Fruit fly (Drosophila melanogaster) whole organism, embryonic: ENCODE results near the gene His3.3B.

ENCODE experiments used
- Atf6 ChIP-seq: fragments of 200-800 bp; sonication (Bioruptor generic); IDR thresholded peaks from 2 replicates; pipeline ENCODE4 v1.3.6; 2022; ENCODE audit warnings: missing biosample characterization, missing genetic modification characterization
- CG11093 ChIP-seq: fragments of 200-800 bp; sonication (Bioruptor generic); IDR thresholded peaks from 3 replicates; pipeline ENCODE4 v1.3.6; 2022; ENCODE audit warnings: missing biosample characterization, missing genetic modification characterization
- CG11696 ChIP-seq: fragments of 200-800 bp; sonication (Bioruptor generic); IDR thresholded peaks from 2 replicates; pipeline ENCODE4 v1.3.6; 2022; ENCODE audit warnings: missing biosample characterization, missing genetic modification characterization
- CG12236 ChIP-seq: fragments of 200-800 bp; sonication (Bioruptor generic); optimal IDR thresholded peaks from 2 replicates; lab custom pipeline; 2016; ENCODE audit warnings: missing biosample characterization, missing genetic modification characterization
- CG12391 ChIP-seq: fragments of 200-800 bp; sonication (Bioruptor generic); optimal IDR thresholded peaks from 3 replicates; lab custom pipeline; 2018; ENCODE audit warnings: missing biosample characterization, mild to moderate bottlenecking, missing genetic modification characterization, moderate library complexity
- CG13123 ChIP-seq: fragments of 200-800 bp; sonication (Bioruptor generic); optimal IDR thresholded peaks from 2 replicates; lab custom pipeline; 2016; ENCODE audit warnings: missing biosample characterization, missing genetic modification characterization
- CG13894 ChIP-seq: fragments of 200-800 bp; sonication (Bioruptor generic); optimal IDR thresholded peaks from 3 replicates; lab custom pipeline; 2018; ENCODE audit warnings: missing biosample characterization, mild to moderate bottlenecking, missing genetic modification characterization, moderate library complexity
- CG14667 ChIP-seq: fragments of 200-800 bp; sonication (Bioruptor generic); IDR thresholded peaks from 2 replicates; pipeline ENCODE4 v1.3.6; 2022; ENCODE audit warnings: missing biosample characterization, missing genetic modification characterization
- CG1529 ChIP-seq: fragments of 200-800 bp; sonication (Bioruptor generic); optimal IDR thresholded peaks from 3 replicates; lab custom pipeline; 2018; ENCODE audit warnings: missing biosample characterization, missing genetic modification characterization
- CG15601 ChIP-seq: fragments of 200-800 bp; sonication (Bioruptor generic); optimal IDR thresholded peaks from 3 replicates; lab custom pipeline; 2019; ENCODE audit warnings: missing biosample characterization, mild to moderate bottlenecking, missing genetic modification characterization, moderate library complexity
- CG16779 ChIP-seq: fragments of 200-800 bp; sonication (Bioruptor generic); IDR thresholded peaks from 2 replicates; pipeline ENCODE4 v1.3.6; 2022; ENCODE audit warnings: missing biosample characterization, missing genetic modification characterization
- CG17385 ChIP-seq: fragments of 200-800 bp; sonication (Bioruptor generic); optimal IDR thresholded peaks from 3 replicates; lab custom pipeline; 2018; ENCODE audit warnings: missing biosample characterization, mild to moderate bottlenecking, missing genetic modification characterization
- CG17612 ChIP-seq: fragments of 200-800 bp; sonication (Bioruptor generic); IDR thresholded peaks from 2 replicates; pipeline ENCODE4 v1.3.6; 2022; ENCODE audit warnings: missing biosample characterization, missing genetic modification characterization
- CG17912 ChIP-seq: fragments of 200-800 bp; sonication (Bioruptor generic); optimal IDR thresholded peaks from 2 replicates; lab custom pipeline; 2018; ENCODE audit warnings: missing biosample characterization, mild to moderate bottlenecking, missing genetic modification characterization
- CG18764 ChIP-seq: fragments of 200-800 bp; sonication (Bioruptor generic); optimal IDR thresholded peaks from 3 replicates; lab custom pipeline; 2016; ENCODE audit warnings: missing biosample characterization, missing genetic modification characterization
- CG2129 ChIP-seq: fragments of 200-800 bp; sonication (Bioruptor generic); IDR thresholded peaks from 2 replicates; pipeline ENCODE4 v1.3.6; 2022; ENCODE audit warnings: missing biosample characterization, missing genetic modification characterization; ENCODE audit not compliant: partially characterized antibody
- CG3065 ChIP-seq: fragments of 200-800 bp; sonication (Bioruptor generic); optimal IDR thresholded peaks from 2 replicates; lab custom pipeline; 2016; ENCODE audit warnings: missing biosample characterization, missing genetic modification characterization
- CG32532 ChIP-seq: fragments of 200-800 bp; sonication (Bioruptor generic); IDR thresholded peaks from 2 replicates; pipeline ENCODE4 v1.3.6; 2022; ENCODE audit warnings: missing biosample characterization, missing genetic modification characterization
- CG3847 ChIP-seq: fragments of 200-800 bp; sonication (Bioruptor generic); IDR thresholded peaks from 2 replicates; pipeline ENCODE4 v1.3.6; 2022; ENCODE audit warnings: missing biosample characterization, missing genetic modification characterization
- CG4328 ChIP-seq: fragments of 200-800 bp; sonication (Bioruptor generic); optimal IDR thresholded peaks from 3 replicates; lab custom pipeline; 2017; ENCODE audit warnings: missing biosample characterization, missing genetic modification reagents, missing genetic modification characterization
- CG7357 ChIP-seq: fragments of 200-800 bp; sonication (Bioruptor generic); IDR thresholded peaks from 3 replicates; pipeline ENCODE4 v1.3.6; 2022; ENCODE audit warnings: missing biosample characterization, missing genetic modification characterization
- CG8281 ChIP-seq: fragments of 200-800 bp; sonication (Bioruptor generic); optimal IDR thresholded peaks from 2 replicates; lab custom pipeline; 2018; ENCODE audit warnings: missing biosample characterization, mild to moderate bottlenecking, missing genetic modification characterization, moderate library complexity
- CTCF ChIP-seq: fragments of 200-800 bp; sonication (Bioruptor generic); optimal IDR thresholded peaks from 2 replicates; lab custom pipeline; 2017; ENCODE audit warnings: missing biosample characterization, mild to moderate bottlenecking, missing genetic modification characterization, moderate library complexity
- CkIIα-i1 ChIP-seq: fragments of 200-800 bp; sonication (Bioruptor generic); IDR thresholded peaks from 2 replicates; pipeline ENCODE4 v1.3.6; 2022; ENCODE audit warnings: missing biosample characterization, missing genetic modification characterization
- Dip3 ChIP-seq: fragments of 200-800 bp; sonication (Bioruptor generic); optimal IDR thresholded peaks from 3 replicates; lab custom pipeline; 2016; ENCODE audit warnings: missing biosample characterization, missing genetic modification characterization
- Dp ChIP-seq: fragments of 200-800 bp; sonication (Bioruptor generic); optimal IDR thresholded peaks from 2 replicates; lab custom pipeline; 2018; ENCODE audit warnings: missing biosample characterization, mild to moderate bottlenecking, missing genetic modification characterization, moderate library complexity
- HLH3B ChIP-seq: fragments of 200-800 bp; sonication (Bioruptor generic); IDR thresholded peaks from 2 replicates; pipeline ENCODE4 v1.3.6; 2022; ENCODE audit warnings: missing biosample characterization, missing genetic modification characterization
- HLH54F ChIP-seq: fragments of 200-800 bp; sonication (Bioruptor generic); optimal IDR thresholded peaks from 3 replicates; lab custom pipeline; 2016; ENCODE audit warnings: missing biosample characterization, missing genetic modification characterization
- HmgZ ChIP-seq: fragments of 200-800 bp; sonication (Bioruptor generic); optimal IDR thresholded peaks from 2 replicates; lab custom pipeline; 2018; ENCODE audit warnings: missing biosample characterization, mild to moderate bottlenecking, missing genetic modification characterization
- Lim3 ChIP-seq: fragments of 200-800 bp; sonication (Bioruptor generic); IDR thresholded peaks from 2 replicates; pipeline ENCODE4 v1.3.6; 2022; ENCODE audit warnings: missing biosample characterization, missing genetic modification characterization
- Med ChIP-seq: fragments of 200-800 bp; sonication (Bioruptor generic); peaks from one replicate; lab custom pipeline; 2016; ENCODE audit warnings: missing biosample characterization, missing genetic modification characterization, mild to moderate bottlenecking, inconsistent platforms, moderate library complexity
- Neu2 ChIP-seq: fragments of 200-800 bp; sonication (Bioruptor generic); optimal IDR thresholded peaks from 3 replicates; lab custom pipeline; 2016; ENCODE audit warnings: missing biosample characterization, missing genetic modification characterization, borderline replicate concordance
- Ravus ChIP-seq: fragments of 200-800 bp; sonication (Bioruptor generic); IDR thresholded peaks from 2 replicates; pipeline ENCODE4 v1.3.6; 2022; ENCODE audit warnings: missing biosample characterization, missing genetic modification characterization
- YL-1 ChIP-seq: fragments of 200-800 bp; sonication (Bioruptor generic); optimal IDR thresholded peaks from 3 replicates; lab custom pipeline; 2017; ENCODE audit warnings: missing biosample characterization, mild to moderate bottlenecking, missing genetic modification characterization
- ab ChIP-seq: fragments of 200-800 bp; sonication (Bioruptor generic); optimal IDR thresholded peaks from 2 replicates; lab custom pipeline; 2016; ENCODE audit warnings: missing biosample characterization, missing genetic modification characterization
- cas ChIP-seq: fragments of 200-800 bp; sonication (Bioruptor generic); IDR thresholded peaks from 2 replicates; pipeline ENCODE4 v1.3.6; 2022; ENCODE audit warnings: missing biosample characterization, missing genetic modification characterization
- chinmo ChIP-seq: fragments of 200-800 bp; sonication (Bioruptor generic); IDR thresholded peaks from 4 replicates; pipeline ENCODE4 v1.3.6; 2022; ENCODE audit warnings: missing biosample characterization, missing genetic modification characterization; ENCODE audit not compliant: partially characterized antibody
- danr ChIP-seq: fragments of 200-800 bp; sonication (Bioruptor generic); IDR thresholded peaks from 2 replicates; pipeline ENCODE4 v1.3.6; 2022; ENCODE audit warnings: missing biosample characterization, missing genetic modification characterization
- dysf ChIP-seq: fragments of 200-800 bp; sonication (Bioruptor generic); IDR thresholded peaks from 3 replicates; pipeline ENCODE4 v1.3.6; 2022; ENCODE audit warnings: missing biosample characterization, missing genetic modification characterization
- ftz-f1 ChIP-seq: fragments of 200-800 bp; sonication (Bioruptor generic); optimal IDR thresholded peaks from 2 replicates; lab custom pipeline; 2016; ENCODE audit warnings: missing biosample characterization, missing genetic modification characterization
- gsb-n ChIP-seq: fragments of 200-800 bp; sonication (Bioruptor generic); optimal IDR thresholded peaks from 3 replicates; lab custom pipeline; 2018; ENCODE audit warnings: missing biosample characterization, mild to moderate bottlenecking, missing genetic modification characterization
- hb ChIP-seq: fragments of 200-800 bp; sonication (Bioruptor generic); IDR thresholded peaks from 3 replicates; pipeline ENCODE4 v1.3.6; 2022; ENCODE audit warnings: missing biosample characterization, missing genetic modification characterization; ENCODE audit not compliant: partially characterized antibody
- jigr1 ChIP-seq: fragments of 200-800 bp; sonication (Bioruptor generic); IDR thresholded peaks from 3 replicates; pipeline ENCODE4 v1.3.6; 2022; ENCODE audit warnings: missing biosample characterization, missing genetic modification characterization
- lbe ChIP-seq: fragments of 200-800 bp; sonication (Bioruptor generic); optimal IDR thresholded peaks from 2 replicates; lab custom pipeline; 2016; ENCODE audit warnings: missing biosample characterization, mild to moderate bottlenecking, missing genetic modification characterization
- nmo ChIP-seq: fragments of 200-800 bp; sonication (Bioruptor generic); optimal IDR thresholded peaks from 2 replicates; lab custom pipeline; 2018; ENCODE audit warnings: missing biosample characterization, mild to moderate bottlenecking, missing genetic modification characterization, moderate library complexity
- odd ChIP-seq: fragments of 200-800 bp; sonication (Bioruptor generic); optimal IDR thresholded peaks from 2 replicates; lab custom pipeline; 2017; ENCODE audit warnings: missing biosample characterization, mild to moderate bottlenecking, missing genetic modification characterization
- pzg ChIP-seq: fragments of 200-800 bp; sonication (Bioruptor generic); optimal IDR thresholded peaks from 3 replicates; lab custom pipeline; 2018; ENCODE audit warnings: missing biosample characterization, mild to moderate bottlenecking, missing genetic modification characterization, moderate library complexity
- sens ChIP-seq: fragments of 200-800 bp; sonication (Bioruptor generic); peaks from one replicate; lab custom pipeline; 2016; ENCODE audit warnings: missing biosample characterization, missing genetic modification characterization
- sim ChIP-seq: fragments of 200-800 bp; sonication (Bioruptor generic); IDR thresholded peaks from 2 replicates; pipeline ENCODE4 v1.3.6; 2022; ENCODE audit warnings: missing biosample characterization, missing genetic modification characterization
- tin ChIP-seq: fragments of 200-800 bp; sonication (Bioruptor generic); optimal IDR thresholded peaks from 3 replicates; lab custom pipeline; 2016; ENCODE audit warnings: missing biosample characterization, missing genetic modification characterization
- twi ChIP-seq: fragments of 200-800 bp; optimal IDR thresholded peaks from 2 replicates; lab custom pipeline; 2019; ENCODE audit warnings: missing biosample characterization, mild to moderate bottlenecking, missing genetic modification characterization, moderate library complexity
- usp ChIP-seq: fragments of >200 bp; optimal IDR thresholded peaks from 2 replicates; lab custom pipeline; 2017; ENCODE audit warnings: missing biosample characterization, missing genetic modification characterization
- yki ChIP-seq: fragments of >200 bp; optimal IDR thresholded peaks from 3 replicates; lab custom pipeline; 2018

His3.3B gene

dm6 chrX:9196362-9196761 lies 39.9 kb upstream of the His3.3B start, which contains the start of gene CG12118 (continued):
- peak; percentile 77 for TF ChIP-seq CG15601
- TF ChIP-seq ab (GFP tag; lab: Kevin White, UChicago), result no peak
- peak; percentile 79 for TF ChIP-seq tin
- peak; percentile 87 for TF ChIP-seq Dp
- TF ChIP-seq Dip3 (GFP tag; lab: Kevin White, UChicago), result peak; percentile 35
- peak; percentile 84 for TF ChIP-seq CG2129 (GFP tag; lab: Robert Waterston, UW)
- TF ChIP-seq twi (tag; lab: Kevin White, UChicago), result peak; percentile 22
- TF ChIP-seq dysf (GFP tag; lab: Robert Waterston, UW), result peak; percentile 53; the same call in 2 of the 3 replicates
- no peak for TF ChIP-seq usp (GFP tag; lab: Kevin White, UChicago)
- TF ChIP-seq CG32532 (GFP tag; lab: Robert Waterston, UW), result peak; percentile 82
- TF ChIP-seq danr (GFP tag; lab: Robert Waterston, UW), result 0 out of 2 replicates have a peak, but pooled peaks have one; percentile 46
- TF ChIP-seq CTCF (GFP tag; lab: Kevin White, UChicago), result no peak
- 0 out of 3 replicates have a peak, but pooled peaks have one; percentile 10 for TF ChIP-seq CG7357
- TF ChIP-seq CG12391 (tag; lab: Kevin White, UChicago), result peak; percentile 91
- TF ChIP-seq CG1529 (GFP tag; lab: Kevin White, UChicago), result peak; percentile 40
- peak; percentile 84 for TF ChIP-seq hb (GFP tag; lab: Robert Waterston, UW)
- peak; percentile 85 for TF ChIP-seq nmo (GFP tag; lab: Kevin White, UChicago)
- no peak for TF ChIP-seq ftz-f1 (GFP tag; lab: Kevin White, UChicago)
- TF ChIP-seq CG8281 (tag; lab: Kevin White, UChicago), result peak; percentile 2
- peak; percentile 71 for TF ChIP-seq CG17385
- TF ChIP-seq CG3847 (GFP tag; lab: Robert Waterston, UW), result peak; percentile 80
- TF ChIP-seq CkIIα-i1 (GFP tag; lab: Robert Waterston, UW), result no peak
- TF ChIP-seq CG11093 (GFP tag; lab: Robert Waterston, UW), result peak; percentile 74
- peak; percentile 56 for TF ChIP-seq gsb-n (tag; lab: Kevin White, UChicago)
- no peak for TF ChIP-seq Neu2 (GFP tag; lab: Kevin White, UChicago)
- TF ChIP-seq sim (GFP tag; lab: Robert Waterston, UW), result no peak
- TF ChIP-seq CG18764 (GFP tag; lab: Kevin White, UChicago), result peak; percentile 74
- TF ChIP-seq HLH54F (GFP tag; lab: Kevin White, UChicago), result peak; percentile 15
- no peak for TF ChIP-seq jigr1 (GFP tag; lab: Robert Waterston, UW)
- no peak for TF ChIP-seq CG11696
- TF ChIP-seq CG4328, result peak; percentile 45
- TF ChIP-seq cas, result peak; percentile 55; the same call in 1 of the 2 replicates
- TF ChIP-seq YL-1 (GFP tag; lab: Kevin White, UChicago), result peak; percentile 44
- TF ChIP-seq HLH3B, result peak; percentile 78
- TF ChIP-seq pzg (GFP tag; lab: Kevin White, UChicago), result peak; percentile 49
- TF ChIP-seq CG12236 (GFP tag; lab: Kevin White, UChicago), result no peak
- peak; percentile 57; the same call in 1 of the 2 replicates for TF ChIP-seq CG14667 (GFP tag; lab: Robert Waterston, UW)
- peak; percentile 72; the same call in 1 of the 4 replicates for TF ChIP-seq chinmo
- peak; percentile 79 for TF ChIP-seq Atf6 (GFP tag; lab: Robert Waterston, UW)
- no peak for TF ChIP-seq CG16779
- TF ChIP-seq Lim3, result no peak
- no peak for TF ChIP-seq CG17912 (GFP tag; lab: Kevin White, UChicago)
- no peak for TF ChIP-seq yki
- TF ChIP-seq lbe, result peak; percentile 84
- peak; percentile 42 for TF ChIP-seq HmgZ (tag; lab: Kevin White, UChicago)
- no peak; the same call in 1 of the 2 replicates for TF ChIP-seq Ravus
- peak; percentile 65 for TF ChIP-seq CG17612 (GFP tag; lab: Robert Waterston, UW)
- TF ChIP-seq CG13894 (tag; lab: Kevin White, UChicago), result peak; percentile 75
- TF ChIP-seq odd (GFP tag; lab: Kevin White, UChicago), result peak; percentile 43
- TF ChIP-seq CG13123 (GFP tag; lab: Kevin White, UChicago), result peak; percentile 75
- TF ChIP-seq Med (GFP tag; lab: Kevin White, UChicago), result peak; percentile 61
- peak; percentile 59 for TF ChIP-seq CG3065 (GFP tag; lab: Kevin White, UChicago)
- TF ChIP-seq sens (GFP tag; lab: Kevin White, UChicago), result peak; percentile 88
